Worm (Caenorhabditis elegans) whole organism, L3 larva: ENCODE measurements around the gene F53F1.3.

ENCODE experiments used
- elt-2 ChIP-seq: sonication (generic microtip); optimal IDR thresholded peaks from 2 replicates; lab custom pipeline; 2016; ENCODE audit warnings: missing genetic modification reagents, mild to moderate bottlenecking, missing genetic modification characterization, missing compliant biosample characterization
- skn-1 ChIP-seq: fragments of 150-350 bp; optimal IDR thresholded peaks from 2 replicates; lab custom pipeline; 2014; ENCODE audit warnings: missing biosample characterization, missing genetic modification characterization
- snpc-4 ChIP-seq: fragments of 150-350 bp; optimal IDR thresholded peaks from 2 replicates; lab custom pipeline; 2014; ENCODE audit warnings: missing biosample characterization, missing genetic modification characterization

DNA sequence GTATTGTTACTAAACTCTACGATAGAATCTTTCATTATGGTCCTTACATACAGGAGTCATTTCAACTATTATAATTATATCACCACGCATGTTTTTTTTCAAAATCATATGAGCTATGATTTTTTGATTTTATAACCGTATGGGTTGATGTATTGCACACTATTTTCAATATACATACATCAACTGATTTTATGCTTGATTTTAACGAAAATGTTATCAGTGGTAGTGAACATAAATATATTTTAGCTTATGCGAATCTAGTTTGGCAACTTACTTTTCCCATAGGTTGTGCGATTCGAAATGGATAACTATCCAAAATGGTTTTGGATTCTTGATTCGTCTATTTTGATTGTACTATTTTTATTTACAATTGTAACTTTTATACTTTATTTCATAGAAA, 15.6 kb downstream of the F53F1.3 start, which contains the start of gene srv-10:
- TF ChIP-seq elt-2 (tag; lab: Kevin White, UChicago): no peak
- no peak for TF ChIP-seq skn-1
- no peak for TF ChIP-seq snpc-4
